Worm (Caenorhabditis elegans): Measurements from ENCODE around the gene Y75B8A.23.

ce11 chrIII:12230195-12230594 lies 20.3 kb upstream of the Y75B8A.23 start:
- no peak for TF ChIP-seq fkh-10 (GFP tag; optimal IDR thresholded peaks at IDR 0.05)
- no peak for TF ChIP-seq unc-130 (tag; optimal IDR thresholded peaks at IDR 0.05)
- no peak for TF ChIP-seq lin-35 (GFP tag; optimal IDR thresholded peaks at IDR 0.05)
